Worm (Caenorhabditis elegans) whole organism, L3 larva: ENCODE measurements around the gene F02E11.7.

Source experiments
- R02D3.7 ChIP-seq: fragments of 150-350 bp; optimal IDR thresholded peaks from 2 replicates; lab custom pipeline; 2014; ENCODE audit warnings: missing biosample characterization, missing genetic modification characterization
- ZK546.5 ChIP-seq: sonication (generic microtip); optimal IDR thresholded peaks from 2 replicates; lab custom pipeline; 2017; ENCODE audit warnings: missing biosample characterization, missing genetic modification characterization
- egl-27 ChIP-seq: sonication (generic microtip); optimal IDR thresholded peaks from 4 replicates; lab custom pipeline; 2017; ENCODE audit warnings: missing biosample characterization, missing genetic modification reagents, missing genetic modification characterization
- elt-3 ChIP-seq, 3 experiments: fragments of 150-350 bp in 1 of 3; sonication (generic microtip) in 2 of 3; optimal IDR thresholded peaks; 2 replicates in 2 of 3; 4 replicates in 1 of 3; lab custom pipeline; 2014 to 2017; ENCODE audit warnings: missing biosample characterization in 3 of 3, missing genetic modification characterization in 3 of 3
- fkh-2 ChIP-seq: fragments of 150-350 bp; optimal IDR thresholded peaks from 2 replicates; lab custom pipeline; 2014; ENCODE audit warnings: missing biosample characterization, missing genetic modification reagents, missing genetic modification characterization
- lsy-12 ChIP-seq: sonication (generic microtip); optimal IDR thresholded peaks from 2 replicates; lab custom pipeline; 2016; ENCODE audit warnings: mild to moderate bottlenecking, missing genetic modification characterization, missing compliant biosample characterization
- mdl-1 ChIP-seq: fragments of 150-350 bp; optimal IDR thresholded peaks from 2 replicates; lab custom pipeline; 2014; ENCODE audit warnings: missing biosample characterization, missing genetic modification characterization
- mml-1 ChIP-seq: fragments of 150-350 bp; sonication (generic microtip); optimal IDR thresholded peaks from 3 replicates; lab custom pipeline; 2014; ENCODE audit warnings: missing biosample characterization, missing genetic modification characterization
- nhr-237 ChIP-seq: fragments of 150-350 bp; optimal IDR thresholded peaks from 2 replicates; lab custom pipeline; 2014; ENCODE audit warnings: missing biosample characterization, missing genetic modification characterization
- nhr-28 ChIP-seq: fragments of 150-350 bp; optimal IDR thresholded peaks from 2 replicates; lab custom pipeline; 2014; ENCODE audit warnings: missing biosample characterization, missing genetic modification characterization
- sea-2 ChIP-seq: fragments of 150-350 bp; sonication (generic microtip); optimal IDR thresholded peaks from 4 replicates; lab custom pipeline; 2014; ENCODE audit warnings: missing biosample characterization, missing genetic modification reagents, missing genetic modification characterization
- skn-1 ChIP-seq: fragments of 150-350 bp; optimal IDR thresholded peaks from 2 replicates; lab custom pipeline; 2014; ENCODE audit warnings: missing biosample characterization, missing genetic modification characterization
- snpc-4 ChIP-seq: fragments of 150-350 bp; optimal IDR thresholded peaks from 2 replicates; lab custom pipeline; 2014; ENCODE audit warnings: missing biosample characterization, missing genetic modification characterization

ce11 chrII:3230422-3230821 is 37.0 kb upstream of the F02E11.7 start, which contains the start of gene srh-297:
- TF ChIP-seq nhr-28 (tag; lab: Kevin White, UChicago) (no peak), egl-27 (tag; lab: Kevin White, UChicago) (no peak), lsy-12 (tag; lab: Kevin White, UChicago) (no peak), mml-1 (no peak), R02D3.7 (tag; lab: Kevin White, UChicago) (no peak), sea-2 (no peak), snpc-4 (no peak), nhr-237 (tag; lab: Kevin White, UChicago) (no peak), elt-3 (tag; optimal IDR thresholded peaks at IDR 0.05; lab: Kevin White, UChicago) (no peak), fkh-2 (tag; lab: Kevin White, UChicago) (no peak), ZK546.5 (tag; lab: Kevin White, UChicago) (no peak), mdl-1 (tag; lab: Kevin White, UChicago) (no peak), skn-1 (no peak)
